Fruit fly (Drosophila melanogaster): ENCODE data around the gene PIG-F.
A peak's percentile ranks its signal among the peaks of the same experiment; 100 is the strongest.

PIG-F gene

dm6 chr3L:19575650-19576049 is 36.6 kb upstream of the PIG-F start (continued):
- no peak for TF ChIP-seq CG16813 (GFP tag; IDR thresholded peaks at IDR 0.05; ENCODE audit: partially characterized antibody)
- no peak for TF ChIP-seq C15 (GFP tag; IDR thresholded peaks at IDR 0.05)
- TF ChIP-seq dmrt11E (tag; optimal IDR thresholded peaks at IDR 0.05): peak; percentile 10
- no peak for TF ChIP-seq mirr (GFP tag; optimal IDR thresholded peaks at IDR 0.05)
- no peak for TF ChIP-seq ken (GFP tag; IDR thresholded peaks at IDR 0.05)
- no peak for TF ChIP-seq CG15479 (GFP tag; optimal IDR thresholded peaks at IDR 0.05)
- peak; percentile 19 for TF ChIP-seq Bdp1 (GFP tag; optimal IDR thresholded peaks at IDR 0.05)
- TF ChIP-seq da (GFP tag; optimal IDR thresholded peaks at IDR 0.05): peak; percentile 2
- no peak for TF ChIP-seq toy (GFP tag; IDR thresholded peaks at IDR 0.05)
- TF ChIP-seq gcm2 (GFP tag; optimal IDR thresholded peaks at IDR 0.05): no peak
- no peak for TF ChIP-seq CG4617 (GFP tag; optimal IDR thresholded peaks at IDR 0.05; ENCODE audit: borderline replicate concordance)
- TF ChIP-seq CG14860 (GFP tag; IDR thresholded peaks at IDR 0.05; ENCODE audit: partially characterized antibody): no peak
- TF ChIP-seq CG9437 (GFP tag; optimal IDR thresholded peaks at IDR 0.05): no peak
- TF ChIP-seq Fer1 (GFP tag; optimal IDR thresholded peaks at IDR 0.05): peak; percentile 35
- no peak for TF ChIP-seq CG12942 (GFP tag; optimal IDR thresholded peaks at IDR 0.05)
- no peak for TF ChIP-seq CG14965 (GFP tag; optimal IDR thresholded peaks at IDR 0.05; ENCODE audit: borderline replicate concordance)
- peak; percentile 48 for TF ChIP-seq CG17568 (GFP tag; optimal IDR thresholded peaks at IDR 0.05)
- peak; percentile 64 for TF ChIP-seq sd (tag; optimal IDR thresholded peaks at IDR 0.05)
- TF ChIP-seq tx (GFP tag; optimal IDR thresholded peaks at IDR 0.05): no peak
- no peak for TF ChIP-seq CG8944 (GFP tag; optimal IDR thresholded peaks at IDR 0.05)
- no peak for TF ChIP-seq CG9876 (GFP tag; optimal IDR thresholded peaks at IDR 0.05)
- no peak for TF ChIP-seq CG6683 (GFP tag; optimal IDR thresholded peaks at IDR 0.05)
- TF ChIP-seq ac (GFP tag; optimal IDR thresholded peaks at IDR 0.05): peak; percentile 12
- TF ChIP-seq B-H1 (GFP tag; IDR thresholded peaks at IDR 0.05): no peak
- no peak for TF ChIP-seq Lim3 (GFP tag; IDR thresholded peaks at IDR 0.05)
- TF ChIP-seq Hr78 (GFP tag; optimal IDR thresholded peaks at IDR 0.05): peak in 1 of 2 experiments; percentile 33
- no peak for TF ChIP-seq CG13624 (GFP tag; optimal IDR thresholded peaks at IDR 0.05)
- TF ChIP-seq CG15696 (tag; optimal IDR thresholded peaks at IDR 0.05): peak; percentile 42
- no peak for TF ChIP-seq CG14441 (GFP tag; IDR thresholded peaks at IDR 0.05)
- TF ChIP-seq CG10565 (GFP tag; optimal IDR thresholded peaks at IDR 0.05): no peak
- no peak for TF ChIP-seq CG31441 (GFP tag; IDR thresholded peaks at IDR 0.05)
- TF ChIP-seq HmgZ (tag; optimal IDR thresholded peaks at IDR 0.05): no peak
- TF ChIP-seq CG10366 (GFP tag; IDR thresholded peaks at IDR 0.05): no peak
- no peak for TF ChIP-seq klu (GFP tag; IDR thresholded peaks at IDR 0.05)
- no peak for TF ChIP-seq CG3065 (GFP tag; optimal IDR thresholded peaks at IDR 0.05)
- TF ChIP-seq CG4360 (GFP tag; IDR thresholded peaks at IDR 0.05): no peak
- TF ChIP-seq chm (GFP tag; IDR thresholded peaks at IDR 0.05): peak; percentile 13; the same call in 1 of the 2 replicates
- TF ChIP-seq CkIIα-i1 (GFP tag; IDR thresholded peaks at IDR 0.05): no peak
- TF ChIP-seq ewg (GFP tag; optimal IDR thresholded peaks at IDR 0.05): no peak
- peak; percentile 57 for TF ChIP-seq lab (GFP tag; optimal IDR thresholded peaks at IDR 0.05)
- TF ChIP-seq CG11695 (GFP tag; IDR thresholded peaks at IDR 0.05): 0 out of 3 replicates have a peak, but pooled peaks have one; percentile 38
- TF ChIP-seq HLH3B (GFP tag; IDR thresholded peaks at IDR 0.05): no peak
- peak; percentile 21 for TF ChIP-seq Vsx1 (GFP tag; optimal IDR thresholded peaks at IDR 0.05)
- TF ChIP-seq Hmr (GFP tag; optimal IDR thresholded peaks at IDR 0.05): peak; percentile 34
- no peak for TF ChIP-seq ems (GFP tag; optimal IDR thresholded peaks at IDR 0.05)
- peak; percentile 46 for TF ChIP-seq CG1233 (GFP tag; optimal IDR thresholded peaks at IDR 0.05)
- TF ChIP-seq bab2 (GFP tag; optimal IDR thresholded peaks at IDR 0.05): peak; percentile 66
- no peak for TF ChIP-seq jing (GFP tag; optimal IDR thresholded peaks at IDR 0.05)
- no peak for TF ChIP-seq CG2116 (GFP tag; optimal IDR thresholded peaks at IDR 0.05)
- no peak for TF ChIP-seq CG8478 (optimal IDR thresholded peaks at IDR 0.05)
- TF ChIP-seq D19B (GFP tag; optimal IDR thresholded peaks at IDR 0.05): no peak

Measured in whole organism, embryonic.